Worm (Caenorhabditis elegans) whole organism, L1 larva: ENCODE measurements around the gene fbxb-24.

Experiments used
- C04F5.9 ChIP-seq: sonication (generic microtip); optimal IDR thresholded peaks from 2 replicates; lab custom pipeline; 2016; ENCODE audit warnings: missing genetic modification characterization, missing compliant biosample characterization
- C16A3.4 ChIP-seq: fragments of 150-350 bp; optimal IDR thresholded peaks from 2 replicates; lab custom pipeline; 2014; ENCODE audit warnings: missing biosample characterization, missing genetic modification characterization
- F16B12.6 ChIP-seq: fragments of 150-350 bp; optimal IDR thresholded peaks from 2 replicates; lab custom pipeline; 2014; ENCODE audit warnings: missing biosample characterization, missing genetic modification characterization
- aha-1 ChIP-seq: fragments of 150-350 bp; optimal IDR thresholded peaks from 2 replicates; lab custom pipeline; 2014; ENCODE audit warnings: missing biosample characterization, missing genetic modification characterization
- blmp-1 ChIP-seq: fragments of 150-350 bp; optimal IDR thresholded peaks from 2 replicates; lab custom pipeline; 2014; ENCODE audit warnings: missing biosample characterization, missing genetic modification characterization
- ceh-63 ChIP-seq: fragments of 200-800 bp; sonication (Bioruptor generic); optimal IDR thresholded peaks from 2 replicates; lab custom pipeline; 2018; ENCODE audit warnings: mild to moderate bottlenecking, missing genetic modification characterization, missing compliant biosample characterization
- ceh-88 ChIP-seq: fragments of 200-800 bp; sonication (Bioruptor generic); IDR thresholded peaks from 2 replicates; pipeline ENCODE4 v1.3.6; 2022; ENCODE audit warnings: missing genetic modification characterization, missing compliant biosample characterization
- dpl-1 ChIP-seq, 3 experiments: fragments of 150-350 bp in 2 of 3; sonication (generic microtip) in 1 of 3; optimal IDR thresholded peaks; 2 replicates each; lab custom pipeline; 2014 to 2017; ENCODE audit warnings: missing biosample characterization in 3 of 3, missing genetic modification characterization in 3 of 3, missing genetic modification reagents in 3 of 3
- dsc-1 ChIP-seq: sonication (generic microtip); optimal IDR thresholded peaks from 2 replicates; lab custom pipeline; 2016; ENCODE audit warnings: mild to moderate bottlenecking, missing genetic modification characterization, missing compliant biosample characterization
- egl-13 ChIP-seq: sonication (generic microtip); optimal IDR thresholded peaks from 2 replicates; lab custom pipeline; 2016; ENCODE audit warnings: missing genotype, missing genetic modification reagents, missing genetic modification characterization, missing compliant biosample characterization
- egl-27 ChIP-seq, 2 experiments: fragments of 150-350 bp in 1 of 2; sonication (generic microtip); optimal IDR thresholded peaks; 3 replicates each; lab custom pipeline; 2017 to 2018; ENCODE audit warnings: missing biosample characterization in 2 of 2, missing genetic modification characterization in 2 of 2, missing genetic modification reagents in 2 of 2
- elt-3 ChIP-seq, 6 experiments: fragments of 150-350 bp in 1 of 6; sonication (generic microtip); optimal IDR thresholded peaks; 2 replicates each; lab custom pipeline; 2017 to 2018; ENCODE audit warnings: missing biosample characterization in 6 of 6, missing genetic modification characterization in 6 of 6, inconsistent platforms in 1 of 6
- ets-5 ChIP-seq: fragments of 200-800 bp; sonication (Bioruptor generic); IDR thresholded peaks from 2 replicates; pipeline ENCODE4 v1.3.6; 2022; ENCODE audit warnings: missing genetic modification characterization, missing compliant biosample characterization
- fkh-10 ChIP-seq: sonication (generic microtip); optimal IDR thresholded peaks from 2 replicates; lab custom pipeline; 2017; ENCODE audit warnings: missing biosample characterization, missing genetic modification reagents, missing genetic modification characterization
- fkh-4 ChIP-seq: sonication (generic microtip); optimal IDR thresholded peaks from 2 replicates; lab custom pipeline; 2016; ENCODE audit warnings: missing compliant biosample characterization, missing genetic modification characterization, borderline replicate concordance
- fkh-8 ChIP-seq: sonication (generic microtip); optimal IDR thresholded peaks from 2 replicates; lab custom pipeline; 2016; ENCODE audit warnings: mild to moderate bottlenecking, missing genetic modification characterization, missing compliant biosample characterization
- grh-1 ChIP-seq: fragments of 200-800 bp; sonication (Bioruptor generic); IDR thresholded peaks from 2 replicates; pipeline ENCODE4 v1.3.6; 2022; ENCODE audit warnings: missing genetic modification reagents, missing genetic modification characterization, missing compliant biosample characterization
- hlh-17 ChIP-seq: fragments of 200-800 bp; sonication (Bioruptor generic); optimal IDR thresholded peaks from 2 replicates; lab custom pipeline; 2018; ENCODE audit warnings: missing genetic modification characterization, mild to moderate bottlenecking, missing compliant biosample characterization, moderate library complexity, borderline replicate concordance
- hlh-4 ChIP-seq: sonication (generic microtip); optimal IDR thresholded peaks from 2 replicates; lab custom pipeline; 2016; ENCODE audit warnings: mild to moderate bottlenecking, missing genetic modification characterization, missing compliant biosample characterization
- irx-1 ChIP-seq: sonication (generic microtip); optimal IDR thresholded peaks from 2 replicates; lab custom pipeline; 2016; ENCODE audit warnings: missing genetic modification characterization, missing compliant biosample characterization
- isw-1 ChIP-seq: fragments of 200-800 bp; sonication (Bioruptor generic); IDR thresholded peaks from 2 replicates; pipeline ENCODE4 v1.3.6; 2022; ENCODE audit warnings: missing genetic modification characterization, missing compliant biosample characterization
- lin-15B ChIP-seq: fragments of 150-350 bp; sonication (generic microtip); optimal IDR thresholded peaks from 3 replicates; lab custom pipeline; 2014; ENCODE audit warnings: missing biosample characterization, missing genetic modification characterization
- lir-3 ChIP-seq: sonication (generic microtip); optimal IDR thresholded peaks from 2 replicates; lab custom pipeline; 2016; ENCODE audit warnings: mild to moderate bottlenecking, missing genetic modification characterization, moderate library complexity, missing compliant biosample characterization; ENCODE audit not compliant: poor library complexity
- mdl-1 ChIP-seq, 2 experiments: fragments of 150-350 bp; optimal IDR thresholded peaks; 2 replicates each; lab custom pipeline; 2014 to 2017; ENCODE audit warnings: missing biosample characterization in 2 of 2, missing genetic modification characterization in 2 of 2, inconsistent platforms in 1 of 2
- nhr-12 ChIP-seq: sonication (generic microtip); optimal IDR thresholded peaks from 2 replicates; lab custom pipeline; 2017; ENCODE audit warnings: missing biosample characterization, missing genetic modification characterization
- nhr-19 ChIP-seq: fragments of 200-800 bp; sonication (Bioruptor generic); conservative IDR thresholded peaks from 2 replicates; pipeline ENCODE4 v1.3.6; 2022; ENCODE audit warnings: missing genetic modification characterization, missing compliant biosample characterization
- nhr-237 ChIP-seq: fragments of 150-350 bp; optimal IDR thresholded peaks from 2 replicates; lab custom pipeline; 2014; ENCODE audit warnings: missing biosample characterization, missing genetic modification characterization
- nhr-28 ChIP-seq: fragments of 150-350 bp; optimal IDR thresholded peaks from 2 replicates; lab custom pipeline; 2014; ENCODE audit warnings: missing biosample characterization, missing genetic modification characterization
- nhr-71 ChIP-seq: sonication (generic microtip); optimal IDR thresholded peaks from 2 replicates; lab custom pipeline; 2016; ENCODE audit warnings: mild to moderate bottlenecking, missing genetic modification characterization, moderate library complexity, missing compliant biosample characterization
- nhr-76 ChIP-seq: sonication (generic microtip); optimal IDR thresholded peaks from 2 replicates; lab custom pipeline; 2017; ENCODE audit warnings: missing biosample characterization, missing genetic modification characterization
- nhr-77 ChIP-seq: fragments of 150-350 bp; optimal IDR thresholded peaks from 2 replicates; lab custom pipeline; 2014; ENCODE audit warnings: missing biosample characterization, missing genetic modification characterization
- nhr-85 ChIP-seq: sonication (generic microtip); peaks from one replicate; lab custom pipeline; 2016; ENCODE audit warnings: missing genetic modification characterization, inconsistent platforms, missing compliant biosample characterization
- pax-3 ChIP-seq: fragments of 200-800 bp; sonication (Bioruptor generic); optimal IDR thresholded peaks from 2 replicates; lab custom pipeline; 2018; ENCODE audit warnings: mild to moderate bottlenecking, missing genetic modification characterization, moderate library complexity, missing compliant biosample characterization
- pqm-1 ChIP-seq: sonication (generic microtip); optimal IDR thresholded peaks from 3 replicates; lab custom pipeline; 2017; ENCODE audit warnings: missing biosample characterization, missing genetic modification characterization
- skn-1 ChIP-seq: fragments of 150-350 bp; optimal IDR thresholded peaks from 2 replicates; lab custom pipeline; 2014; ENCODE audit warnings: missing biosample characterization, missing genetic modification characterization
- snpc-4 ChIP-seq: fragments of 150-350 bp; optimal IDR thresholded peaks from 2 replicates; lab custom pipeline; 2014; ENCODE audit warnings: missing biosample characterization, missing genetic modification characterization
- snu-23 ChIP-seq: sonication (generic microtip); optimal IDR thresholded peaks from 2 replicates; lab custom pipeline; 2016; ENCODE audit warnings: missing genetic modification characterization, missing compliant biosample characterization
- sox-4 ChIP-seq: sonication (generic microtip); optimal IDR thresholded peaks from 2 replicates; lab custom pipeline; 2016; ENCODE audit warnings: missing genetic modification characterization, missing compliant biosample characterization
- sup-37 ChIP-seq: fragments of 200-800 bp; sonication (Bioruptor generic); optimal IDR thresholded peaks from 2 replicates; lab custom pipeline; 2018; ENCODE audit warnings: mild to moderate bottlenecking, missing genetic modification characterization, missing compliant biosample characterization
- tlp-1 ChIP-seq: fragments of 150-350 bp; optimal IDR thresholded peaks from 2 replicates; lab custom pipeline; 2014; ENCODE audit warnings: missing biosample characterization, missing genetic modification characterization
- unc-130 ChIP-seq: fragments of 150-350 bp; optimal IDR thresholded peaks from 2 replicates; lab custom pipeline; 2017; ENCODE audit warnings: missing biosample characterization, missing genetic modification characterization, inconsistent platforms
- unc-62 ChIP-seq: fragments of 150-350 bp; optimal IDR thresholded peaks from 2 replicates; lab custom pipeline; 2014; ENCODE audit warnings: missing biosample characterization, missing genetic modification reagents, missing genetic modification characterization
- unc-86 ChIP-seq: sonication (generic microtip); optimal IDR thresholded peaks from 2 replicates; lab custom pipeline; 2016; ENCODE audit warnings: missing genetic modification characterization, missing compliant biosample characterization
- unc-98 ChIP-seq: fragments of 200-800 bp; sonication (Bioruptor generic); IDR thresholded peaks from 2 replicates; pipeline ENCODE4 v1.3.6; 2022; ENCODE audit warnings: missing genetic modification characterization, missing compliant biosample characterization
- xbp-1 ChIP-seq: sonication (generic microtip); optimal IDR thresholded peaks from 2 replicates; lab custom pipeline; 2016; ENCODE audit warnings: missing genetic modification characterization, missing compliant biosample characterization
- zip-4 ChIP-seq: fragments of 200-800 bp; sonication (Bioruptor generic); optimal IDR thresholded peaks from 2 replicates; lab custom pipeline; 2018; ENCODE audit warnings: mild to moderate bottlenecking, missing genetic modification characterization, moderate library complexity, missing compliant biosample characterization
- ztf-11 ChIP-seq, 2 experiments: sonication (generic microtip); optimal IDR thresholded peaks; 2 replicates each; lab custom pipeline; 2016 to 2017; ENCODE audit warnings: missing genetic modification characterization in 2 of 2, missing biosample characterization in 1 of 2, missing compliant biosample characterization in 1 of 2

The fbxb-24 gene

DNA sequence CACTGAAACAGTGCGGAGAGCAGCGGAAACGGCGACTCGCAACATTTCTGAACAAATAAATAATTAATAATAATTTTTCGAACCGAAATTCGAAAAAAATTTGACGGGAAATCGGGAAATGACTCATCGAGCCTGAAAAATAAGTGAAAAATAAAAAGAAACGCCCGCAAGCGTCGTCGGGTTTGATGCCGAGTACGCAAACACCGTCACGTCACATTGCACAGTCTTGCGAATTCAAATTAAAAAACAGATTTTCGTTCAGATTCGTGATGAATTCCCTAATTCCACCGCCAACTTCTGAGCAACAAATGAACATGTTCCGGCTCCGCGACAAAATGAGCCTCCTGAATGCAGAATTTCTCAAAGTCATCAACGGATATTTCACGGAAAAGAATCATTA, 6.9 kb downstream of the fbxb-24 start, which contains the start of the genes ndab-1 and npp-16 (continued):
- no peak for TF ChIP-seq nhr-71 (tag; lab: Kevin White, UChicago)
- TF ChIP-seq fkh-4 = no peak
- no peak for TF ChIP-seq nhr-28 (tag; lab: Kevin White, UChicago)
- peak; percentile 3 for TF ChIP-seq C04F5.9 (tag; lab: Kevin White, UChicago)
- no peak for TF ChIP-seq nhr-12
- TF ChIP-seq snpc-4 (tag; lab: Kevin White, UChicago) = peak; percentile 36
- TF ChIP-seq ztf-11 (tag; optimal IDR thresholded peaks at IDR 0.05; lab: Kevin White, UChicago) = no peak
- TF ChIP-seq unc-130 = peak; percentile 75
- TF ChIP-seq hlh-17 (GFP tag; lab: Kevin White, UChicago) = no peak
- no peak for TF ChIP-seq elt-3 (tag; optimal IDR thresholded peaks at IDR 0.05; lab: Kevin White, UChicago)
- no peak for TF ChIP-seq unc-62 (GFP tag; lab: Kevin White, UChicago)
- no peak for TF ChIP-seq fkh-8 (tag; lab: Kevin White, UChicago)
- TF ChIP-seq sup-37 = no peak
- no peak for TF ChIP-seq irx-1 (tag; lab: Kevin White, UChicago)
- no peak for TF ChIP-seq ets-5 (GFP tag; lab: Robert Waterston, UW)
- TF ChIP-seq grh-1 (GFP tag; lab: Robert Waterston, UW) = no peak
- no peak for TF ChIP-seq pax-3 (tag; lab: Kevin White, UChicago)
- TF ChIP-seq zip-4 (GFP tag; lab: Kevin White, UChicago) = no peak
- TF ChIP-seq sox-4 = peak; percentile 16
- TF ChIP-seq nhr-19 (GFP tag; lab: Robert Waterston, UW) = peak; percentile 38; the same call in 1 of the 2 replicates
- peak; percentile 53 for TF ChIP-seq snu-23 (GFP tag; lab: Kevin White, UChicago)
- TF ChIP-seq blmp-1 (tag; lab: Kevin White, UChicago) = no peak
- no peak for TF ChIP-seq egl-27 (tag; optimal IDR thresholded peaks at IDR 0.05; lab: Kevin White, UChicago)
- TF ChIP-seq xbp-1 = peak; percentile 28
- TF ChIP-seq nhr-85 (tag; lab: Kevin White, UChicago) = no peak
- TF ChIP-seq hlh-4 = no peak
- TF ChIP-seq nhr-76 (tag; lab: Kevin White, UChicago) = no peak
- peak; percentile 96 for TF ChIP-seq F16B12.6 (tag; lab: Kevin White, UChicago)
- TF ChIP-seq ceh-88 = no peak
- TF ChIP-seq dpl-1 (GFP tag; optimal IDR thresholded peaks at IDR 0.05; lab: Kevin White, UChicago) = peak; percentile 31 to 63 (median 52)
- TF ChIP-seq lin-15B (tag; lab: Kevin White, UChicago) = no peak
- TF ChIP-seq dsc-1 (tag; lab: Kevin White, UChicago) = peak; percentile 47
- peak in 1 of 2 experiments; percentile 1 for TF ChIP-seq mdl-1 (tag; optimal IDR thresholded peaks at IDR 0.05; lab: Kevin White, UChicago)
- TF ChIP-seq unc-98 (GFP tag; lab: Robert Waterston, UW) = no peak
- TF ChIP-seq egl-13 (tag; lab: Kevin White, UChicago) = no peak
- no peak for TF ChIP-seq ceh-63
- TF ChIP-seq nhr-77 (tag; lab: Kevin White, UChicago) = no peak

DNA sequence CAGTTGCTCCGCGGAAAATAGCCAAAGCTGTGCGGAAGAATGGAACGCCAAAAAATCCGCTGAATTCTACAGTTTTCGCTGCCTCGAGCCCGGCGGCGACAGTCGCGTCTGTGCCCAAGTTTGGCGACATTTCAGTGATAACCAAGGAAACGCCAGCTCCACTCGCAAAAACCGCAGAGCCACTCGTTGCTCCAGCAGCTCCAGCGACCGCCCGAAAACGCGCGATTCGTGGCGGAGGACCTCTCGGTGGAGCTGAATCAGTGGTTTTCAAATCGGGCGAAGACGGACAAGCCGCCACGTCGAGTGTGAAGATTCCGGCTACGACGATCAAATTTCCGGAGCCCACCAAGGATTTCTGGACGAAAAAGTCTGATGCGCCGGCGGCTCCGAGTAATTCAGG, 7.5 kb downstream of the fbxb-24 start:
- TF ChIP-seq unc-130 (no peak), C04F5.9 (tag; lab: Kevin White, UChicago) (no peak), F16B12.6 (tag; lab: Kevin White, UChicago) (no peak), hlh-4 (no peak), skn-1 (tag; lab: Kevin White, UChicago) (no peak)

DNA sequence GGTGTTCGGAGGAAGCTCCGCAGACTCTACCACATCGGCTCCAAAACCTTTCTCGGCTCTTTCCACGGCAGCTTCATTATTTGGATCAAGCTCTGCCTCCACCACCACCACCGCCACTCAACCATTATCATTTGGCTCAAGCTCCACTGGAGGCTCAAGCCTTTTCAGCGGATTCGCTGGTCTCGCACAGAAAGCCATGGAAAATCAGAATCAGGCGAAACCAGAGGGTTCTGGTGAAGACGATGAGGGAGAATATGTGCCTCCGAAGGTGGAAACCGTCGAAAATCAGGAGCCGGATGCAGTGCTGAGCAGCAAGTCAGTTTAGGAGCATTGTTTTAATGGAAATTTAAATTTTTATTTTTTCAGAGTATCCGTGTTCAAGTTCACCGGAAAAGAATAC, 8.3 kb downstream of the fbxb-24 start:
- TF ChIP-seq nhr-237 (tag; lab: Kevin White, UChicago) (no peak), fkh-10 (GFP tag; lab: Kevin White, UChicago) (no peak), lin-15B (tag; lab: Kevin White, UChicago) (no peak), snu-23 (GFP tag; lab: Kevin White, UChicago) (no peak), ceh-88 (no peak), pqm-1 (no peak), grh-1 (GFP tag; lab: Robert Waterston, UW) (no peak), tlp-1 (tag; lab: Kevin White, UChicago) (no peak), snpc-4 (tag; lab: Kevin White, UChicago) (no peak), blmp-1 (tag; lab: Kevin White, UChicago) (no peak), unc-86 (tag; lab: Kevin White, UChicago) (no peak), lir-3 (tag; lab: Kevin White, UChicago) (no peak), C16A3.4 (tag; lab: Kevin White, UChicago) (no peak), zip-4 (GFP tag; lab: Kevin White, UChicago) (no peak), C04F5.9 (tag; lab: Kevin White, UChicago) (no peak), unc-130 (no peak), aha-1 (tag; lab: Kevin White, UChicago) (no peak), nhr-19 (GFP tag; lab: Robert Waterston, UW) (no peak), isw-1 (GFP tag; lab: Robert Waterston, UW) (no peak)
